Fruit fly (Drosophila melanogaster): ENCODE data around the gene Polr3I.

The Polr3I gene

DNA sequence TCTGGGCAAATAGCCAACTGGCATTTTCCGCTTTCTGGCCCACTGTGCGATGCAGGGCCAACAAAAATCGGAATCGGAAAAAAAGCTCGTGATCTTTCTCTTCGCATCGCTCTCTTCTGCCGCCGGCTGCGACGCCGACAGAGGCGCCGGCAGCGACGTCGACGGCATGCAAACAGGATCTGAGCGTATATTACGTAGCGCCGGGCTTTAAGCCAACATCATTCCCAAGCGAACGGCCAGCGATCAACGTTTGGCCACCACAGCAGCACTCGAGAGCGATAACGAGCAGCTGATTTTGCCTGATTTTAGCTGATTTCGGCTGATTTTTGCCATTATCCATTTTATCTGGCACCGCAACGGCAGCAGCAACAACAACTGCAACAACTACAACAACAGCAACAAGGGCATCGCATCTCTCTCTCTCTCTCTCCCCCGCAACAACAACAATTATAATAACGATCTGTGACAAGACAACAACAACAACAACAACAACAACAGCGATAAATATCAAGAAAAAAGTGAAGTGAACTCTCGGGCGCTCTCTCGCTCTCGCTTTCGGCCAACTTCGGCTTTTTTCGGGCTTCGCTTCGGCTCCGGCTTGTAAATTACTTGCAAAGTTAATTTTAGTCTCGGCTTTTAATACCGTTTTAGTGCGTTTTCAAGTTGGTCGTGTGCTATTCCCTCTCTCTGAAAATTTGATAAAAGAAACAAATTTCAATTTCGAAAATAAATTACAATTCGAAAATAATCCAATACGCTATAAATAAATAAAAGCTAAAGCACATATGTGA, 28.8 kb downstream of the Polr3I start, which contains the start of gene CG4928:
Gene CG4928, plus strand, starts transcription at position 216 of the 791 bp plus-strand sequence.
- TF ChIP-seq CTCF (optimal IDR thresholded peaks at IDR 0.05) (no peak), CG8478 (optimal IDR thresholded peaks at IDR 0.05) (no peak)

- TF ChIP-seq CG8478 (optimal IDR thresholded peaks at IDR 0.05) (no peak), CTCF (optimal IDR thresholded peaks at IDR 0.05) (no peak)
Measured at dm6 chrX:16917462-16917861, 33.1 kb downstream of the Polr3I start.

DNA sequence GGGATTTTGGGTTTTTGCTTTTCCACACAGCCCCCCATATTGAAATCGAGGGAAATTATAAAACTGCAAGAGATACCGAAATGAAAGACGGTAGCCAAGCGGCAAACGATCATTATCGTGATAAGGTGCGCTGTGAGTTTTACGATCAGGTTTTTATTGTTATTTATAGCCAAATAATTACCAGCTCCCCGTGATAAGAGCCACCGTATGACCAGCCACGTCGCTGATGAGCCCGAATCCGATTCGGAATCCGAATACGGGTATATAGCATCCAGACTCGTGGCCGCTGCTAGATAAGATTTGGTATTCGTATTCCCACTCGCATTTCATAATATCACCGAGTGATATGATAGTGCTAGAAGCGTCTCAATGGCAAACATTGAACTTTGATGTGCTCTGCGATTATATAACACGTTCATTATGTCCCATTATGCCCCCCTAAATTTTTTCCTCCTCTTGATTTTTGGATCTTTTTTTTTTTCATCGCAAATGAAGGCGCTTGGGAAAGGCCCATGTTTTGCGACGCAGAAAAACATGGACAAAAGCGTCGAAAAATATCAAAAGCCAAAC, 34.5 kb downstream of the Polr3I start:
- TF ChIP-seq CTCF (optimal IDR thresholded peaks at IDR 0.05) (no peak), CG8478 (optimal IDR thresholded peaks at IDR 0.05) (no peak)

dm6 chrX:16920682-16921286, 36.4 kb downstream of the Polr3I start:
- TF ChIP-seq CG8478 (optimal IDR thresholded peaks at IDR 0.05) (no peak), CTCF (optimal IDR thresholded peaks at IDR 0.05) (no peak)

dm6 chrX:16922626-16923025, 38.2 kb downstream of the Polr3I start:
- no peak for TF ChIP-seq CG8478 (optimal IDR thresholded peaks at IDR 0.05)

DNA sequence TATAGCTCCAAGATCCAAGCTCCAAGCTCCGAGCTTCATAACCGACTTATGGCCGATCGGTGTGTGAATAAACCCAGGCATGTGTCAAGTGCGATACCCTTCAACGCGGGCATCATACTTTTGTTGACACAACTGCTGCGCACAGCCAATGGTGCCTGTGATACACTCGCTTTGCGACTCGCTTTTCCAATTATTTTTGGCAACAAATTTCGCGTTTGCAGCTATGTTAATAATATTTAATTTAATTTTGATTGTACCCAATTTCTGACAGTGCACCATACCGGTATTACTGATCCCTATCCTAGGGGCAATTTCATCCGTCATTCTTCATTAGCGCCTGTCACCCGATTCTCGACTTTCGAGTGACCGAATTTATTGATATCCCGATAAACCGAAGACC, 39.1 kb downstream of the Polr3I start:
- no peak for TF ChIP-seq CTCF (optimal IDR thresholded peaks at IDR 0.05)
- no peak for TF ChIP-seq CG8478 (optimal IDR thresholded peaks at IDR 0.05)

dm6 chrX:16924069-16924721, 39.8 kb downstream of the Polr3I start:
- TF ChIP-seq CG8478 (optimal IDR thresholded peaks at IDR 0.05) = no peak
- TF ChIP-seq CTCF (optimal IDR thresholded peaks at IDR 0.05) = no peak

DNA sequence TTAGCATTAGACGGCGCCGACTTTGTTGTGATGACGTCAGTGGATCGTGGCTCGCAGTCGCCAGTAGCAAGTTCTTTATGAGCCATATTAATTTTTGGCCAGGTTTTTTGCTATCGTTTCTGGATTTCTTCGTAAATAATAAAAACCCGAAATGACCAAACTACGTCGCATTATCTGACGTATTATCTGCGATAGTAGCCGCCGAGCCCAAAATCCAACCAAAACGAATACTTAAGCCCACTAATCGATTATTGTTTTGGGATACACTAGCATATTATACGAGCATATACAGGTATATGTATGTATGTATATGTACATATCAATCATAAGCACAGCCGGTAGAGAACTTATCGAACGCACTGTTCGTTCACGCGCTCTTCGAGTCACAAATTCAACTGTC, 42.3 kb downstream of the Polr3I start:
- TF ChIP-seq CG8478 (optimal IDR thresholded peaks at IDR 0.05) = no peak

DNA sequence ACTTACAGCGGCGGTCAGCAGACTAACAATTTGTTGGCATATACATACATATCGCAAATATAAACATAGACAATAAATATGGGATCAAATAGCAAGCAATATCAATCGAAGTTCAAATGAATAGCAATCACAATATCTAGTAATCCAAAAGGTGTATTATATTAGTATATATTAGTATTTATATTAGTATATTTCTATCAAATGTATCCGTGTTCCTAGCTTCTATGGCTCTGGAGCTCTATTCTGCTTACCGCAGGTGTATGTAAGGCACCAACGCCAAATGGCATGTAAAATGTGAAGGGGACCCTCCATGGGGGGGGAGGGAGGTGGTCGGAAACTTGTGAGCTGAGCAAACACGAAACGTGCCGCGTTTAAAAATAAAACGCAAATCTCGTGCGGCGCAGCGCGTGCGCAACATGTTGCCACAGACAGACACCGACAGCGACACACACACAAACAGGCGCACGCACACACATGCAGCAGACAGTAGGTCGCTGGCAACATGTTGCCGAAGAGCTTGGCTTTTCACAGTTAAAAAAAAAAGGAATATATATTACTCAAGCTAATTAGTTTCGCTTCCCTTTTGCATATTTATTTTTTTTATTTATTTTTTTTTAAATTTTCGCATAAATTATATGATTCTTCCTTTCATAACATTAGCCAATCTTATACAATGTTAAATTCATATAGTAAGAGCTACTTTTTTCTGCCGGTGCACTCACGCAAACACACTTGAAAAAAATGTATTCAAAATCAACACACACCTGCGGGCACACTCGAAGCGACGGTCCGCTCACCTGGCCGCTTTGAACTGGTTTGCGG, 46.3 kb downstream of the Polr3I start:
- TF ChIP-seq CG8478 (optimal IDR thresholded peaks at IDR 0.05) (no peak), CTCF (optimal IDR thresholded peaks at IDR 0.05) (no peak)

- TF ChIP-seq CG8478 (optimal IDR thresholded peaks at IDR 0.05) (no peak), CTCF (optimal IDR thresholded peaks at IDR 0.05) (no peak)
Measured at dm6 chrX:16931994-16932819, 47.8 kb downstream of the Polr3I start.

- no peak for TF ChIP-seq CTCF (optimal IDR thresholded peaks at IDR 0.05)
- TF ChIP-seq CG8478 (optimal IDR thresholded peaks at IDR 0.05) = no peak
Measured at dm6 chrX:16932820-16933386, 48.5 kb downstream of the Polr3I start.

DNA sequence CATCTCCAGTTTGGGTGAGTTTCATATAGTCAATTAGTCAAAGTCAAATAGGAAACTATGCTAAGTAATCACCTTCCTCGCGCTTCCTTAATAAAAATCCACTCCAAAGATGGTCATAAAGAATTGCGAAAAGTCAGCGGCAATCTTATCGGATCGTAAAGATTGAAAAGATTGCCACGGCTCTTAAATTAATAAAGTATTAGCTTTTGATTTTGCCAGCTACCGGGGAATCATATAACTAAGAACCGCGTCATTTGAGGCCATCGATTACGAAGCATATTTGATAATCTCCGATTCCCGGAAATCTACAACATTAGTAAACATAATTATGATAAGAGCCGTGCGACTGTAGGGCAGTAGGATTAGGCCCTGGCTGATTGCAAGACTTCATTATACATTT, 50.0 kb downstream of the Polr3I start:
- TF ChIP-seq CTCF (optimal IDR thresholded peaks at IDR 0.05) = no peak
- TF ChIP-seq CG8478 (optimal IDR thresholded peaks at IDR 0.05) = no peak
